Fruit fly (Drosophila melanogaster) whole organism, embryonic: ENCODE measurements around the gene Tim17a2.

Experiments used
- Antp ChIP-seq: fragments of 200-800 bp; sonication (Bioruptor generic); optimal IDR thresholded peaks from 3 replicates; lab custom pipeline; 2016; ENCODE audit warnings: missing biosample characterization, missing genetic modification characterization
- Atf-2 ChIP-seq: fragments of 200-800 bp; sonication (Bioruptor generic); optimal IDR thresholded peaks from 2 replicates; lab custom pipeline; 2016; ENCODE audit warnings: missing biosample characterization, missing genetic modification characterization
- Awh ChIP-seq: fragments of 200-800 bp; sonication (Bioruptor generic); IDR thresholded peaks from 2 replicates; pipeline ENCODE4, ENCODE4 v1.3.6; 2022; ENCODE audit warnings: missing biosample characterization, missing genetic modification characterization
- B-H1 ChIP-seq: fragments of 200-800 bp; sonication (Bioruptor generic); IDR thresholded peaks from 3 replicates; pipeline ENCODE4 v1.3.6; 2022; ENCODE audit warnings: missing biosample characterization, missing genetic modification characterization
- Blimp-1 ChIP-seq: fragments of 200-800 bp; sonication (Bioruptor generic); optimal IDR thresholded peaks from 3 replicates; lab custom pipeline; 2018; ENCODE audit warnings: missing biosample characterization, missing genetic modification characterization, mild to moderate bottlenecking, moderate library complexity, missing genetic modification reagents
- CG10147 ChIP-seq: fragments of 200-800 bp; sonication (Bioruptor generic); optimal IDR thresholded peaks from 2 replicates; lab custom pipeline; 2019; ENCODE audit warnings: missing biosample characterization, mild to moderate bottlenecking, missing genetic modification characterization, moderate library complexity
- CG10321 ChIP-seq: fragments of 200-800 bp; sonication (Bioruptor generic); IDR thresholded peaks from 2 replicates; pipeline ENCODE4 v1.3.6; 2022; ENCODE audit warnings: missing biosample characterization, missing genetic modification characterization
- CG11247 ChIP-seq: fragments of 200-800 bp; sonication (Bioruptor generic); IDR thresholded peaks from 2 replicates; pipeline ENCODE4 v1.3.6; 2022; ENCODE audit warnings: missing biosample characterization, missing genetic modification characterization
- CG14441 ChIP-seq: fragments of 200-800 bp; sonication (Bioruptor generic); IDR thresholded peaks from 2 replicates; pipeline ENCODE4 v1.3.6; 2022; ENCODE audit warnings: missing biosample characterization, missing genetic modification characterization
- CG16813 ChIP-seq: fragments of 200-800 bp; sonication (Bioruptor generic); IDR thresholded peaks from 3 replicates; pipeline ENCODE4 v1.3.6; 2022; ENCODE audit warnings: missing biosample characterization, missing genetic modification characterization; ENCODE audit not compliant: partially characterized antibody
- CG17186 ChIP-seq: fragments of 200-800 bp; sonication (Bioruptor generic); optimal IDR thresholded peaks from 3 replicates; lab custom pipeline; 2017; ENCODE audit warnings: missing biosample characterization, missing genetic modification reagents, missing genetic modification characterization
- CG17359 ChIP-seq: fragments of 200-800 bp; sonication (Bioruptor generic); optimal IDR thresholded peaks from 3 replicates; lab custom pipeline; 2018; ENCODE audit warnings: missing biosample characterization, mild to moderate bottlenecking, missing genetic modification characterization, moderate library complexity
- CG17612 ChIP-seq: fragments of 200-800 bp; sonication (Bioruptor generic); IDR thresholded peaks from 2 replicates; pipeline ENCODE4 v1.3.6; 2022; ENCODE audit warnings: missing biosample characterization, missing genetic modification characterization
- CG18476 ChIP-seq: fragments of 200-800 bp; sonication (Bioruptor generic); optimal IDR thresholded peaks from 2 replicates; lab custom pipeline; 2016; ENCODE audit warnings: missing biosample characterization, mild to moderate bottlenecking, missing genetic modification characterization
- CG31441 ChIP-seq: fragments of 200-800 bp; sonication (Bioruptor generic); IDR thresholded peaks from 2 replicates; pipeline ENCODE4 v1.3.6; 2022; ENCODE audit warnings: missing biosample characterization, missing genetic modification characterization
- CG34376 ChIP-seq: fragments of 200-800 bp; sonication (Bioruptor generic); optimal IDR thresholded peaks from 2 replicates; lab custom pipeline; 2018; ENCODE audit warnings: missing biosample characterization, mild to moderate bottlenecking, missing genetic modification characterization
- CG6854 ChIP-seq: fragments of 200-800 bp; sonication (Bioruptor generic); optimal IDR thresholded peaks from 3 replicates; lab custom pipeline; 2017; ENCODE audit warnings: missing biosample characterization, mild to moderate bottlenecking, missing genetic modification characterization
- CG7357 ChIP-seq: fragments of 200-800 bp; sonication (Bioruptor generic); IDR thresholded peaks from 3 replicates; pipeline ENCODE4 v1.3.6; 2022; ENCODE audit warnings: missing biosample characterization, missing genetic modification characterization
- D19A ChIP-seq: fragments of 200-800 bp; optimal IDR thresholded peaks from 3 replicates; lab custom pipeline; 2019; ENCODE audit warnings: missing biosample characterization, mild to moderate bottlenecking, missing genetic modification characterization, moderate library complexity
- D19B ChIP-seq: fragments of 200-800 bp; sonication (Bioruptor generic); optimal IDR thresholded peaks from 2 replicates; lab custom pipeline; 2017; ENCODE audit warnings: missing biosample characterization, mild to moderate bottlenecking, missing genetic modification characterization
- Dll ChIP-seq: fragments of 200-800 bp; sonication (Bioruptor generic); IDR thresholded peaks from 4 replicates; pipeline ENCODE4 v1.3.6; 2022; ENCODE audit warnings: missing biosample characterization, missing genetic modification characterization; ENCODE audit not compliant: partially characterized antibody
- ERR ChIP-seq: fragments of 200-800 bp; sonication (Bioruptor generic); optimal IDR thresholded peaks from 2 replicates; lab custom pipeline; 2016; ENCODE audit warnings: missing biosample characterization, missing genetic modification characterization
- Eip74EF ChIP-seq, 2 experiments: fragments of 200-800 bp in 1 of 2; fragments of >200 bp in 1 of 2; sonication (Bioruptor generic) in 1 of 2; optimal IDR thresholded peaks; 2 replicates each; lab custom pipeline; 2017 to 2019; ENCODE audit warnings: missing biosample characterization in 2 of 2, missing genetic modification characterization in 2 of 2, mild to moderate bottlenecking in 1 of 2, moderate library complexity in 1 of 2
- Ets65A ChIP-seq: fragments of 200-800 bp; sonication (Bioruptor generic); peaks from one replicate; lab custom pipeline; 2016; ENCODE audit warnings: missing biosample characterization, missing genetic modification characterization
- Ets97D ChIP-seq: fragments of 200-800 bp; sonication (Bioruptor generic); optimal IDR thresholded peaks from 3 replicates; lab custom pipeline; 2016; ENCODE audit warnings: missing biosample characterization, missing genetic modification characterization
- H2.0 ChIP-seq: fragments of 200-800 bp; sonication (Bioruptor generic); IDR thresholded peaks from 2 replicates; pipeline ENCODE4 v1.3.6; 2022; ENCODE audit warnings: missing biosample characterization, missing genetic modification characterization
- HmgD ChIP-seq: fragments of 200-800 bp; sonication (Bioruptor generic); optimal IDR thresholded peaks from 3 replicates; lab custom pipeline; 2016; ENCODE audit warnings: missing biosample characterization, missing genetic modification characterization
- NK7.1 ChIP-seq: fragments of 200-800 bp; sonication (Bioruptor generic); optimal IDR thresholded peaks from 3 replicates; lab custom pipeline; 2016; ENCODE audit warnings: missing biosample characterization, missing genetic modification characterization
- PHDP ChIP-seq: fragments of 200-800 bp; sonication (Bioruptor generic); optimal IDR thresholded peaks from 3 replicates; lab custom pipeline; 2018; ENCODE audit warnings: missing biosample characterization, mild to moderate bottlenecking, missing genetic modification characterization, moderate library complexity
- Ravus ChIP-seq: fragments of 200-800 bp; sonication (Bioruptor generic); IDR thresholded peaks from 2 replicates; pipeline ENCODE4 v1.3.6; 2022; ENCODE audit warnings: missing biosample characterization, missing genetic modification characterization
- Six4 ChIP-seq: fragments of 200-800 bp; sonication (Bioruptor generic); optimal IDR thresholded peaks from 2 replicates; lab custom pipeline; 2016; ENCODE audit warnings: missing biosample characterization, missing genetic modification characterization
- Vsx1 ChIP-seq: fragments of 200-800 bp; sonication (Bioruptor generic); optimal IDR thresholded peaks from 2 replicates; lab custom pipeline; 2017; ENCODE audit warnings: missing biosample characterization, mild to moderate bottlenecking, missing genetic modification characterization, missing genetic modification reagents
- chn ChIP-seq: fragments of 200-800 bp; sonication (Bioruptor generic); optimal IDR thresholded peaks from 2 replicates; lab custom pipeline; 2016; ENCODE audit warnings: missing biosample characterization, missing genetic modification characterization
- cwo ChIP-seq: fragments of 200-800 bp; sonication (Bioruptor generic); optimal IDR thresholded peaks from 3 replicates; lab custom pipeline; 2017; ENCODE audit warnings: missing biosample characterization, missing genetic modification characterization, mild to moderate bottlenecking, moderate library complexity, missing genetic modification reagents
- dan ChIP-seq: fragments of 200-800 bp; sonication (Bioruptor generic); IDR thresholded peaks from 2 replicates; pipeline ENCODE4 v1.3.6; 2022; ENCODE audit warnings: missing biosample characterization, missing genetic modification characterization
- ewg ChIP-seq: fragments of 200-800 bp; sonication (Bioruptor generic); optimal IDR thresholded peaks from 3 replicates; lab custom pipeline; 2017; ENCODE audit warnings: mild to moderate bottlenecking, missing biosample characterization, missing genetic modification reagents, missing genetic modification characterization
- fd102C ChIP-seq: fragments of 200-800 bp; sonication (Bioruptor generic); optimal IDR thresholded peaks from 2 replicates; lab custom pipeline; 2018; ENCODE audit warnings: missing biosample characterization, mild to moderate bottlenecking, missing genetic modification characterization, moderate library complexity
- gsb-n ChIP-seq: fragments of 200-800 bp; sonication (Bioruptor generic); optimal IDR thresholded peaks from 3 replicates; lab custom pipeline; 2018; ENCODE audit warnings: missing biosample characterization, mild to moderate bottlenecking, missing genetic modification characterization
- lbe ChIP-seq: fragments of 200-800 bp; sonication (Bioruptor generic); optimal IDR thresholded peaks from 2 replicates; lab custom pipeline; 2016; ENCODE audit warnings: missing biosample characterization, mild to moderate bottlenecking, missing genetic modification characterization
- maf-S ChIP-seq: fragments of 200-800 bp; sonication (Bioruptor generic); optimal IDR thresholded peaks from 2 replicates; lab custom pipeline; 2016; ENCODE audit warnings: missing biosample characterization, missing genetic modification characterization
- mld ChIP-seq: fragments of 200-800 bp; sonication (Bioruptor generic); IDR thresholded peaks from 3 replicates; pipeline ENCODE4 v1.3.6; 2022; ENCODE audit warnings: missing biosample characterization, missing genetic modification characterization; ENCODE audit not compliant: partially characterized antibody
- scrt ChIP-seq: fragments of 200-800 bp; sonication (Bioruptor generic); optimal IDR thresholded peaks from 2 replicates; lab custom pipeline; 2018; ENCODE audit warnings: missing biosample characterization, mild to moderate bottlenecking, missing genetic modification characterization, moderate library complexity
- seq ChIP-seq: fragments of 200-800 bp; sonication (Bioruptor generic); IDR thresholded peaks from 2 replicates; pipeline ENCODE4 v1.3.6; 2022; ENCODE audit warnings: missing biosample characterization, missing genetic modification characterization
- stc ChIP-seq: fragments of 200-800 bp; sonication (Bioruptor generic); IDR thresholded peaks from 2 replicates; pipeline ENCODE4 v1.3.6; 2022; ENCODE audit warnings: missing biosample characterization, missing genetic modification characterization
- wor ChIP-seq: fragments of 200-800 bp; sonication (Bioruptor generic); IDR thresholded peaks from 2 replicates; pipeline ENCODE4 v1.3.6; 2022; ENCODE audit warnings: missing biosample characterization, missing genetic modification characterization

Tim17a2 gene

DNA sequence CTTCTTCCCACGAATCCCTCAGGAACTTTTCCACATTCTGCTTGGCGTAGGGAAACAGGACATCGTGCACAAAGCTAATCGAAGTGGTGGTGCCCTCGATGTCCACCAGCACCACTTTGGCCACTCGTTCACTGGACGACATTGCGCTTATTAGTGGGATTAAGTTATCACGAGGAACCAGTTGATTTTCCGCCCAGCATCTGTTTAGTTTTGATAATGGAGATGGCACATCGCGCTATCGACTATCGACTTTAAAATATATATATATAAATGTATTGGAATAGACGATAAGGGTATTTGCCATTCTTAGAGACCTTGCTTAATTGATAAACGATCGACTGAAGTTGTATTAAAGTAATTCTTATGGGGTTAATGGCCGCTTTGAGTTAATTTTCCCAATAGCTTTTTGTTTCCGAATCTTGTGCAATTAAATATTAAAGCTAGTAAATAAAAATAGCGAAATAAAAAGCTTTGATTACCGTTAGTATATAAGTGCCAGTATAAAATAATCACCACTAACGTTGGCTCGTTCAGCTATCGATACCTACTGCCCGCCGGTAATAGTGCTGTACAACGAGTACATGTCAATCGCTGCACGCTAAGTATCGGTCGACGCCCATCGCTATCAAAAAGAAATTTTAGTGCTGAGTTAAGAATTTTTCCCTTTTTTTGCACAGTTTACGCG is 5.9 kb downstream of the Tim17a2 start, which contains the start of the genes Enoph and Hph (continued):
- TF ChIP-seq H2.0 (GFP tag; lab: Robert Waterston, UW) (no peak), HmgD (GFP tag; lab: Kevin White, UChicago) (peak; percentile 42), stc (GFP tag; lab: Robert Waterston, UW) (no peak), CG10321 (no peak), CG7357 (GFP tag; lab: Robert Waterston, UW) (peak; percentile 73), CG34376 (GFP tag; lab: Kevin White, UChicago) (no peak), scrt (GFP tag; lab: Kevin White, UChicago) (peak; percentile 64), Eip74EF (GFP tag; optimal IDR thresholded peaks at IDR 0.05; lab: Kevin White, UChicago) (no peak)

DNA sequence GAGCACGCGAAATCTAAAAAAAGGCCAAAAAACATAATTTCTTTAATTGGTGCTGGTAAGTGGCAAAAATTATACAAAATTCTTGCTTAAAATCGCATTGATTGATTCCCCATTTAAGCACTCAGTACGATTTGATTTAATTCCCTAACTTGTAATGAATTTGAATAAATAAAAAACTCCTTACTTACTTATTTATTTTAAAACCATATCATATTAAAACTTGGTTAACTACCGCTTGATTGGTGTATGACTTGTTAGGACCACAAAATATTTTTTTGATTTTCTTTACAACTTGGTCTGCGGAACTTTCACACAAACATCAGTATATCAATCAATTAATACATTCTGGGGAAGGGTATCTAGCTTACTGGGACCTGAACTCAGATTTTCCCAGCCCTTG is 9.6 kb downstream of the Tim17a2 start, which contains the start of gene CG1113:
Gene CG1113 (plus strand): TSS at position 301 of the 400 bp plus-strand sequence.
- TF ChIP-seq CG31441 (GFP tag; lab: Robert Waterston, UW) (no peak), ewg (GFP tag; lab: Kevin White, UChicago) (peak; percentile 19), D19A (tag; lab: Kevin White, UChicago) (peak; percentile 48), chn (GFP tag; lab: Kevin White, UChicago) (no peak)

- TF ChIP-seq Six4 (GFP tag; lab: Kevin White, UChicago) (no peak), lbe (peak; percentile 67), Blimp-1 (GFP tag; lab: Kevin White, UChicago) (no peak), gsb-n (tag; lab: Kevin White, UChicago) (peak; percentile 6), Ravus (GFP tag; lab: Robert Waterston, UW) (no peak), CG17359 (tag; lab: Kevin White, UChicago) (no peak), Vsx1 (GFP tag; lab: Kevin White, UChicago) (no peak), fd102C (GFP tag; lab: Kevin White, UChicago) (no peak), CG11247 (GFP tag; lab: Robert Waterston, UW) (peak; percentile 32; the same call in 1 of the 2 replicates), maf-S (GFP tag; lab: Kevin White, UChicago) (no peak), mld (peak; percentile 99), Atf-2 (GFP tag; lab: Kevin White, UChicago) (no peak), CG10147 (GFP tag; lab: Kevin White, UChicago) (peak; percentile 16), Antp (GFP tag; lab: Kevin White, UChicago) (peak; percentile 39), CG14441 (GFP tag; lab: Robert Waterston, UW) (no peak), Awh (GFP tag; lab: Robert Waterston, UW) (no peak), ERR (GFP tag; lab: Kevin White, UChicago) (no peak), CG17612 (GFP tag; lab: Robert Waterston, UW) (no peak), PHDP (tag; lab: Kevin White, UChicago) (no peak), Dll (GFP tag; lab: Robert Waterston, UW) (peak; percentile 98), wor (GFP tag; lab: Robert Waterston, UW) (no peak), seq (GFP tag; lab: Robert Waterston, UW) (no peak), CG6854 (GFP tag; lab: Kevin White, UChicago) (no peak), NK7.1 (GFP tag; lab: Kevin White, UChicago) (peak; percentile 8), CG16813 (GFP tag; lab: Robert Waterston, UW) (peak; percentile 99), D19B (GFP tag; lab: Kevin White, UChicago) (no peak), B-H1 (GFP tag; lab: Robert Waterston, UW) (no peak), HmgD (GFP tag; lab: Kevin White, UChicago) (peak; percentile 30), cwo (no peak), CG18476 (GFP tag; lab: Kevin White, UChicago) (no peak), Ets97D (peak; percentile 74), dan (GFP tag; lab: Robert Waterston, UW) (no peak), CG17186 (GFP tag; lab: Kevin White, UChicago) (peak; percentile 70), Ets65A (GFP tag; lab: Kevin White, UChicago) (no peak)
Measured at dm6 chr3R:5251243-5251865, 11.1 kb downstream of the Tim17a2 start, which contains the start of gene CtsF. Gene CtsF (minus strand): TSS chr3R:5251745.
